Fruit fly (Drosophila melanogaster): ENCODE results near the gene IPIP.

IPIP gene

DNA sequence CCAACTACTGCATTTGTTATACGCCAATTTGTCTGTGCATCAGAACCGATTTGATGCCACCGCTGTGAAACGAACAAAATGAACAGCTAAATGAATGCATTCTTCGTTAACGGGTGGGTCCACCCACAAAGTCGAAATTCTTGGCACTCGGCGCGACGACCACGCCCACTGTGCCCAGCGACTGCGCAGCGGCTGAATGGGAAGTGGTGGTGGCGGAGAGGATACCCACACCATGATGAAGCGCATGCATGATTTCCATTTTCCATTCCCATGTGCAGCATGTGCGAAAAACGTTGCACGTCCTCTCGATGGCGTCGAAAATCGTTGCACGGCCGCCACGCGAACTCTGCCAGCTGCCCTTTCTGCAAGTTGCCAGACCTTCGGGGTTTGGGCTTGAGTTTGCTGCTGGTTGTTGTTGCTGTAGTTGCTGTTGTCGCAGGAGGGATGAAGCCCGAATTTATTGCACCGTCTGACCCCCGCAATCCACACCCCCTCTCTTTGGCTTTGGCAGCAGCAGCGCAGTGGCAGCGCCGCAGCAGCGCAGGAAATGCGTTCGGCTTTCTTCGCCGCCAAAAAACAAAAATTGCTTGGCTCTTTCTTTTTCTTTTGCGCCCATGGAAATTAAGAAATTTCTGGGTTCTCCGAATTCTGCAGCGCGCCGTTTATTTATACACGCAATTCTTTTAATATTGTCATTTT is 33.5 kb downstream of the IPIP start (continued):
- 0 out of 3 replicates have a peak, but pooled peaks have one; percentile 7 for TF ChIP-seq gce (GFP tag; IDR thresholded peaks at IDR 0.05)
- peak; percentile 56; the same call in 1 of the 3 replicates for TF ChIP-seq z (GFP tag; IDR thresholded peaks at IDR 0.05)
- 0 out of 4 replicates have a peak, but pooled peaks have one; percentile 13 for TF ChIP-seq chinmo (GFP tag; IDR thresholded peaks at IDR 0.05; ENCODE audit: partially characterized antibody)

dm6 chr2L:6082157-6082645 is 34.4 kb downstream of the IPIP start, which contains the start of gene Kr-h1:
TSS of gene Kr-h1 (plus strand) at chr2L:6082603.
- TF ChIP-seq caup (GFP tag; optimal IDR thresholded peaks at IDR 0.05; ENCODE audit: severe bottlenecking) (no peak), CG14050 (GFP tag; IDR thresholded peaks at IDR 0.05) (no peak), chinmo (GFP tag; IDR thresholded peaks at IDR 0.05; ENCODE audit: partially characterized antibody) (peak; percentile 96), CG6175 (GFP tag; IDR thresholded peaks at IDR 0.05) (peak; percentile 80; the same call in 2 of the 3 replicates), CG14014 (GFP tag; IDR thresholded peaks at IDR 0.05) (no peak), CG34224 (GFP tag; IDR thresholded peaks at IDR 0.05; ENCODE audit: partially characterized antibody) (peak; percentile 39; the same call in 1 of the 3 replicates), gfzf (GFP tag; optimal IDR thresholded peaks at IDR 0.05) (no peak), Scr (GFP tag; IDR thresholded peaks at IDR 0.05; ENCODE audit: partially characterized antibody) (0 out of 2 replicates have a peak, but pooled peaks have one; percentile 12), CG7786 (GFP tag; optimal IDR thresholded peaks at IDR 0.05) (no peak), cg (GFP tag; optimal IDR thresholded peaks at IDR 0.05) (peak; percentile 67), amos (GFP tag; IDR thresholded peaks at IDR 0.05; ENCODE audit: partially characterized antibody) (peak; percentile 27; the same call in 1 of the 2 replicates), CG2120 (GFP tag; optimal IDR thresholded peaks at IDR 0.05) (no peak), zen (tag; optimal IDR thresholded peaks at IDR 0.05) (no peak), CG3995 (GFP tag; optimal IDR thresholded peaks at IDR 0.05) (no peak), lmd (GFP tag; IDR thresholded peaks at IDR 0.05) (no peak), CG3726 (GFP tag; IDR thresholded peaks at IDR 0.05) (no peak), usp (GFP tag; optimal IDR thresholded peaks at IDR 0.05) (no peak), nom (GFP tag; optimal IDR thresholded peaks at IDR 0.05) (no peak), Bteb2 (GFP tag; optimal IDR thresholded peaks at IDR 0.05) (no peak), CG12071 (GFP tag; optimal IDR thresholded peaks at IDR 0.05) (no peak), ftz-f1 (GFP tag; optimal IDR thresholded peaks at IDR 0.05) (peak; percentile 44), gro (GFP tag; optimal IDR thresholded peaks at IDR 0.05) (peak; percentile 11), CG1832 (GFP tag; optimal IDR thresholded peaks at IDR 0.05) (no peak), mirr (GFP tag; optimal IDR thresholded peaks at IDR 0.05) (peak; percentile 54), rib (GFP tag; IDR thresholded peaks at IDR 0.05) (peak; percentile 85), Rfx (GFP tag; IDR thresholded peaks at IDR 0.05) (0 out of 2 replicates have a peak, but pooled peaks have one; percentile 17), CG33557 (GFP tag; optimal IDR thresholded peaks at IDR 0.05) (no peak), sug (tag; optimal IDR thresholded peaks at IDR 0.05) (peak; percentile 75), sd (tag; optimal IDR thresholded peaks at IDR 0.05) (peak; percentile 65), CrebB (tag; optimal IDR thresholded peaks at IDR 0.05) (no peak), CG10267 (tag; optimal IDR thresholded peaks at IDR 0.05) (no peak), CG12104 (GFP tag; optimal IDR thresholded peaks at IDR 0.05) (no peak), btn (GFP tag; optimal IDR thresholded peaks at IDR 0.05) (no peak), C15 (GFP tag; IDR thresholded peaks at IDR 0.05) (no peak), Bgb (GFP tag; IDR thresholded peaks at IDR 0.05; ENCODE audit: partially characterized antibody) (peak; percentile 23; the same call in 1 of the 2 replicates), crc (GFP tag; optimal IDR thresholded peaks at IDR 0.05) (no peak), CG13287 (GFP tag; IDR thresholded peaks at IDR 0.05; ENCODE audit: partially characterized antibody) (peak; percentile 42; the same call in 1 of the 2 replicates), row (GFP tag; IDR thresholded peaks at IDR 0.05) (no peak), CG12155 (GFP tag; optimal IDR thresholded peaks at IDR 0.05) (peak; percentile 72), Stat92E (GFP tag; optimal IDR thresholded peaks at IDR 0.05) (no peak), az2 (GFP tag; optimal IDR thresholded peaks at IDR 0.05) (no peak), ind (GFP tag; optimal IDR thresholded peaks at IDR 0.05) (no peak), CG10959 (GFP tag; IDR thresholded peaks at IDR 0.05) (no peak), en (GFP tag; optimal IDR thresholded peaks at IDR 0.05) (no peak)
